Worm (Caenorhabditis elegans) whole organism, dauer: Measurements from ENCODE around the gene F26A1.19.

Experiments used
- unc-62 ChIP-seq: sonication (generic microtip); optimal IDR thresholded peaks from 2 replicates; lab custom pipeline; 2017; ENCODE audit warnings: missing biosample characterization, missing genetic modification reagents, missing genetic modification characterization

Gene F26A1.19

ce11 chrIII:4837429-4837828 is at the start of gene F26A1.19, which contains the start of gene acbp-7:
F26A1.19 (plus strand) TSS chrIII:4837731.
acbp-7 (plus strand) TSS chrIII:4837729.
- TF ChIP-seq unc-62 (GFP tag; lab: Kevin White, UChicago) = no peak

ce11 chrIII:4792560-4793136 is 44.9 kb upstream of the F26A1.19 start, which contains the start of gene mip-1:
mip-1 (plus strand) TSS chrIII:4793086.
- no peak for TF ChIP-seq unc-62 (GFP tag; lab: Kevin White, UChicago)

- TF ChIP-seq unc-62 (GFP tag; lab: Kevin White, UChicago) = no peak
These were observed 41.5 kb upstream of the F26A1.19 start for ce11 chrIII:4796039-4796438.

- no peak for TF ChIP-seq unc-62 (GFP tag; lab: Kevin White, UChicago)
These were observed 41.0 kb upstream of the F26A1.19 start, which contains the start of gene tag-325 for ce11 chrIII:4796536-4796935. tag-325 (plus strand) TSS chrIII:4796836.

ce11 chrIII:4802707-4803106 is 34.8 kb upstream of the F26A1.19 start, which contains the start of gene metl-5:
metl-5 (plus strand) TSS chrIII:4803007.
- no peak for TF ChIP-seq unc-62 (GFP tag; lab: Kevin White, UChicago)

- TF ChIP-seq unc-62 (GFP tag; lab: Kevin White, UChicago) = no peak
These were observed 31.2 kb upstream of the F26A1.19 start for ce11 chrIII:4806345-4806744.

- no peak for TF ChIP-seq unc-62 (GFP tag; lab: Kevin White, UChicago)
These were observed 29.4 kb upstream of the F26A1.19 start for ce11 chrIII:4808089-4808488.

ce11 chrIII:4809526-4810153 is 27.9 kb upstream of the F26A1.19 start, which contains the start of gene pal-1:
pal-1 (minus strand) TSS chrIII:4809576.
- no peak for TF ChIP-seq unc-62 (GFP tag; lab: Kevin White, UChicago)

ce11 chrIII:4811195-4811594 is 26.3 kb upstream of the F26A1.19 start, which contains the start of gene C38D4.7:
C38D4.7 (minus strand) TSS chrIII:4811295.
- TF ChIP-seq unc-62 (GFP tag; lab: Kevin White, UChicago) = no peak

- no peak for TF ChIP-seq unc-62 (GFP tag; lab: Kevin White, UChicago)
These were observed 22.8 kb upstream of the F26A1.19 start, which contains the start of gene arl-6 for ce11 chrIII:4814730-4815129. arl-6 (minus strand) TSS chrIII:4814830.

- no peak for TF ChIP-seq unc-62 (GFP tag; lab: Kevin White, UChicago)
These were observed 20.3 kb upstream of the F26A1.19 start, which contains the start of gene F26A1.4 for ce11 chrIII:4817240-4817639. F26A1.4 (plus strand) TSS chrIII:4817540.

ce11 chrIII:4819843-4820242 is 17.7 kb upstream of the F26A1.19 start, which contains the start of gene F26A1.7:
F26A1.7 (minus strand) TSS chrIII:4819943.
- no peak for TF ChIP-seq unc-62 (GFP tag; lab: Kevin White, UChicago)

- no peak for TF ChIP-seq unc-62 (GFP tag; lab: Kevin White, UChicago)
These were observed 15.4 kb upstream of the F26A1.19 start, which contains the start of gene F26A1.8 for ce11 chrIII:4822140-4822539. F26A1.8 (minus strand) TSS chrIII:4822240.

ce11 chrIII:4826606-4827005 is 10.9 kb upstream of the F26A1.19 start, which contains the start of gene F26A1.3:
F26A1.3 (plus strand) TSS chrIII:4826906.
- no peak for TF ChIP-seq unc-62 (GFP tag; lab: Kevin White, UChicago)

ce11 chrIII:4829440-4829839 is 8.1 kb upstream of the F26A1.19 start, which contains the start of gene F26A1.9:
F26A1.9 (minus strand) TSS chrIII:4829540.
- TF ChIP-seq unc-62 (GFP tag; lab: Kevin White, UChicago) = no peak

- no peak for TF ChIP-seq unc-62 (GFP tag; lab: Kevin White, UChicago)
These were observed 7.3 kb upstream of the F26A1.19 start, which contains the start of gene nspd-9 for ce11 chrIII:4830207-4830606. nspd-9 (minus strand) TSS chrIII:4830307.
